Worm (Caenorhabditis elegans) whole organism, young adult: ENCODE results near the gene srh-296.

Experiments
- B0019.2 ChIP-seq: fragments of 200-800 bp; sonication (Bioruptor generic); conservative IDR thresholded peaks from 2 replicates; pipeline ENCODE4 v1.3.6; 2022; ENCODE audit warnings: missing genetic modification reagents, missing genetic modification characterization, missing compliant biosample characterization
- F10E7.11 ChIP-seq: sonication (generic microtip); optimal IDR thresholded peaks from 2 replicates; lab custom pipeline; 2017; ENCODE audit warnings: mild to moderate bottlenecking, missing genetic modification characterization, moderate library complexity, missing compliant biosample characterization
- F22D6.2 ChIP-seq: sonication (generic microtip); optimal IDR thresholded peaks from 2 replicates; lab custom pipeline; 2016; ENCODE audit warnings: mild to moderate bottlenecking, missing genetic modification characterization, missing compliant biosample characterization
- F23B12.7 ChIP-seq: sonication (generic microtip); optimal IDR thresholded peaks from 2 replicates; lab custom pipeline; 2017; ENCODE audit warnings: missing genetic modification characterization, mild to moderate bottlenecking, missing compliant biosample characterization, antibody characterized with exemption, moderate library complexity; ENCODE audit not compliant: insufficient read depth
- F49E8.2 ChIP-seq: sonication (generic microtip); optimal IDR thresholded peaks from 3 replicates; lab custom pipeline; 2017; ENCODE audit warnings: missing genetic modification characterization, mild to moderate bottlenecking, missing compliant biosample characterization, antibody characterized with exemption, moderate library complexity; ENCODE audit not compliant: insufficient read depth
- F52B5.7 ChIP-seq: sonication (generic microtip); optimal IDR thresholded peaks from 2 replicates; lab custom pipeline; 2016; ENCODE audit warnings: mild to moderate bottlenecking, missing genetic modification characterization, missing compliant biosample characterization
- F55B11.4 ChIP-seq: sonication (generic microtip); optimal IDR thresholded peaks from 2 replicates; lab custom pipeline; 2016; ENCODE audit warnings: missing compliant biosample characterization, missing genetic modification characterization, borderline replicate concordance; ENCODE audit not compliant: insufficient read depth
- F57C9.4 ChIP-seq: sonication (generic microtip); optimal IDR thresholded peaks from 2 replicates; lab custom pipeline; 2017; ENCODE audit warnings: mild to moderate bottlenecking, missing genetic modification characterization, missing compliant biosample characterization
- T07F8.4 ChIP-seq: sonication (generic microtip); optimal IDR thresholded peaks from 2 replicates; lab custom pipeline; 2016; ENCODE audit warnings: mild to moderate bottlenecking, missing genetic modification characterization, moderate library complexity, missing compliant biosample characterization
- T26A5.8 ChIP-seq: sonication (generic microtip); optimal IDR thresholded peaks from 2 replicates; lab custom pipeline; 2016; ENCODE audit warnings: missing genetic modification characterization, missing compliant biosample characterization
- Y53G8AR.9 ChIP-seq: fragments of 200-800 bp; sonication (Bioruptor generic); conservative IDR thresholded peaks from 2 replicates; pipeline ENCODE4 v1.3.6; 2022; ENCODE audit warnings: missing genetic modification reagents, missing genetic modification characterization, missing compliant biosample characterization
- akir-1 ChIP-seq: fragments of 200-800 bp; sonication (Bioruptor generic); optimal IDR thresholded peaks from 2 replicates; lab custom pipeline; 2018; ENCODE audit warnings: mild to moderate bottlenecking, missing genetic modification characterization, moderate library complexity, missing compliant biosample characterization
- aptf-3 ChIP-seq: fragments of 200-800 bp; sonication (Bioruptor generic); IDR thresholded peaks from 2 replicates; pipeline ENCODE4 v1.3.6; 2022; ENCODE audit warnings: missing genetic modification characterization, missing compliant biosample characterization
- bed-1 ChIP-seq: fragments of 200-800 bp; sonication (Bioruptor generic); IDR thresholded peaks from 2 replicates; pipeline ENCODE4 v1.3.6; 2022; ENCODE audit warnings: missing genetic modification reagents, missing genetic modification characterization, missing compliant biosample characterization
- ceh-79 ChIP-seq: sonication (generic microtip); optimal IDR thresholded peaks from 2 replicates; lab custom pipeline; 2017; ENCODE audit warnings: mild to moderate bottlenecking, missing genetic modification characterization, missing compliant biosample characterization
- chd-7 ChIP-seq: sonication (generic microtip); optimal IDR thresholded peaks from 2 replicates; lab custom pipeline; 2016; ENCODE audit warnings: mild to moderate bottlenecking, missing genetic modification characterization, moderate library complexity, missing compliant biosample characterization
- dpl-1 ChIP-seq: fragments of 150-350 bp; optimal IDR thresholded peaks from 2 replicates; lab custom pipeline; 2014; ENCODE audit warnings: missing biosample characterization, missing genetic modification reagents, missing genetic modification characterization
- egl-18 ChIP-seq: fragments of 200-800 bp; sonication (Bioruptor generic); IDR thresholded peaks from 2 replicates; pipeline ENCODE4 v1.3.6; 2022; ENCODE audit warnings: missing genetic modification reagents, missing genetic modification characterization, missing compliant biosample characterization
- egl-44 ChIP-seq: fragments of 200-800 bp; sonication (Bioruptor generic); IDR thresholded peaks from 2 replicates; pipeline ENCODE4 v1.3.6; 2022; ENCODE audit warnings: missing genetic modification reagents, missing genetic modification characterization, missing compliant biosample characterization
- ekl-4 ChIP-seq: fragments of 200-800 bp; sonication (Bioruptor generic); IDR thresholded peaks from 2 replicates; pipeline ENCODE4 v1.3.6; 2022; ENCODE audit warnings: missing genetic modification reagents, missing genetic modification characterization, missing compliant biosample characterization
- gei-17 ChIP-seq: fragments of 200-800 bp; sonication (Bioruptor generic); optimal IDR thresholded peaks from 2 replicates; lab custom pipeline; 2018; ENCODE audit warnings: mild to moderate bottlenecking, missing genetic modification characterization, missing compliant biosample characterization
- him-1 ChIP-seq: sonication (generic microtip); optimal IDR thresholded peaks from 2 replicates; lab custom pipeline; 2016; ENCODE audit warnings: missing genotype, missing genetic modification reagents, missing genetic modification characterization, missing compliant biosample characterization
- lag-1 ChIP-seq: fragments of 200-800 bp; sonication (Bioruptor generic); IDR thresholded peaks from 2 replicates; pipeline ENCODE4 v1.3.6; 2022; ENCODE audit warnings: missing genetic modification reagents, missing genetic modification characterization, missing compliant biosample characterization
- let-607 ChIP-seq, 2 experiments: fragments of 200-800 bp in 1 of 2; sonication (Bioruptor generic) in 1 of 2; sonication (generic microtip) in 1 of 2; optimal IDR thresholded peaks; 2 replicates each; lab custom pipeline; 2016 to 2018; ENCODE audit warnings: mild to moderate bottlenecking in 2 of 2, missing compliant biosample characterization in 2 of 2, missing genetic modification characterization in 2 of 2, moderate library complexity in 2 of 2, missing genotype in 1 of 2
- lin-26 ChIP-seq: fragments of 200-800 bp; sonication (Bioruptor generic); IDR thresholded peaks from 2 replicates; pipeline ENCODE4 v1.3.6; 2022; ENCODE audit warnings: missing genetic modification reagents, missing genetic modification characterization, missing compliant biosample characterization
- lin-40 ChIP-seq: sonication (generic microtip); optimal IDR thresholded peaks from 2 replicates; lab custom pipeline; 2016; ENCODE audit warnings: missing genetic modification characterization, mild to moderate bottlenecking, missing compliant biosample characterization, missing genotype, missing genetic modification reagents
- lsl-1 ChIP-seq: fragments of 200-800 bp; sonication (Bioruptor generic); optimal IDR thresholded peaks from 2 replicates; lab custom pipeline; 2018; ENCODE audit warnings: mild to moderate bottlenecking, missing genetic modification characterization, moderate library complexity, missing compliant biosample characterization
- madf-10 ChIP-seq: sonication (generic microtip); optimal IDR thresholded peaks from 2 replicates; lab custom pipeline; 2016; ENCODE audit warnings: mild to moderate bottlenecking, missing genetic modification characterization, missing compliant biosample characterization
- madf-8 ChIP-seq: fragments of 200-800 bp; sonication (Bioruptor generic); conservative IDR thresholded peaks from 2 replicates; pipeline ENCODE4 v1.3.6; 2022; ENCODE audit warnings: missing genetic modification reagents, missing genetic modification characterization, missing compliant biosample characterization
- nfya-1 ChIP-seq: sonication (generic microtip); optimal IDR thresholded peaks from 2 replicates; lab custom pipeline; 2017; ENCODE audit warnings: antibody characterized with exemption, missing compliant biosample characterization, missing genetic modification characterization, borderline replicate concordance; ENCODE audit not compliant: insufficient read depth
- nfya-2 ChIP-seq: fragments of 200-800 bp; sonication (Bioruptor generic); IDR thresholded peaks from 2 replicates; pipeline ENCODE4 v1.3.6; 2022; ENCODE audit warnings: missing genetic modification reagents, missing genetic modification characterization, missing compliant biosample characterization
- nhr-179 ChIP-seq: sonication (generic microtip); optimal IDR thresholded peaks from 2 replicates; lab custom pipeline; 2016; ENCODE audit warnings: mild to moderate bottlenecking, missing genetic modification characterization, missing compliant biosample characterization
- nhr-80 ChIP-seq: sonication (generic microtip); optimal IDR thresholded peaks from 2 replicates; lab custom pipeline; 2016; ENCODE audit warnings: missing genetic modification characterization, missing compliant biosample characterization
- rcor-1 ChIP-seq: fragments of 200-800 bp; sonication (Bioruptor generic); IDR thresholded peaks from 2 replicates; pipeline ENCODE4 v1.3.6; 2022; ENCODE audit warnings: missing genetic modification reagents, missing genetic modification characterization, missing compliant biosample characterization
- rec-8 ChIP-seq, 2 experiments: sonication (generic microtip); optimal IDR thresholded peaks; 2 replicates each; lab custom pipeline; 2016; ENCODE audit warnings: mild to moderate bottlenecking in 2 of 2, missing genetic modification characterization in 2 of 2, missing genetic modification reagents in 2 of 2, missing genotype in 2 of 2, missing biosample characterization in 1 of 2, missing compliant biosample characterization in 1 of 2, moderate library complexity in 1 of 2
- snpc-1.3 ChIP-seq: sonication (generic microtip); optimal IDR thresholded peaks from 2 replicates; lab custom pipeline; 2017; ENCODE audit warnings: missing genetic modification characterization, mild to moderate bottlenecking, missing compliant biosample characterization, antibody characterized with exemption, moderate library complexity, missing genotype, missing genetic modification reagents; ENCODE audit not compliant: insufficient read depth
- snpc-4 ChIP-seq, 5 experiments: fragments of 150-350 bp in 1 of 5; sonication (generic microtip) in 4 of 5; optimal IDR thresholded peaks; 2 replicates each; lab custom pipeline; 2014 to 2018; ENCODE audit warnings: missing genetic modification characterization in 5 of 5, missing biosample characterization in 3 of 5, antibody characterized with exemption in 2 of 5, mild to moderate bottlenecking in 2 of 5, missing compliant biosample characterization in 2 of 5, missing genotype in 2 of 5, moderate library complexity in 2 of 5, missing genetic modification reagents in 1 of 5
- somi-1 ChIP-seq: fragments of 200-800 bp; sonication (Bioruptor generic); optimal IDR thresholded peaks from 2 replicates; lab custom pipeline; 2018; ENCODE audit warnings: mild to moderate bottlenecking, missing genetic modification characterization, missing compliant biosample characterization
- sptf-2 ChIP-seq: fragments of 200-800 bp; sonication (Bioruptor generic); optimal IDR thresholded peaks from 2 replicates; lab custom pipeline; 2018; ENCODE audit warnings: mild to moderate bottlenecking, missing genetic modification characterization, missing compliant biosample characterization
- tbp1 ChIP-seq: fragments of 200-800 bp; sonication (Bioruptor generic); optimal IDR thresholded peaks from 2 replicates; lab custom pipeline; 2018; ENCODE audit warnings: mild to moderate bottlenecking, missing genetic modification characterization, missing compliant biosample characterization
- unc-130 ChIP-seq: sonication (generic microtip); optimal IDR thresholded peaks from 2 replicates; lab custom pipeline; 2016; ENCODE audit warnings: missing genetic modification reagents, missing genetic modification characterization, missing compliant biosample characterization
- xnd-1 ChIP-seq: sonication (generic microtip); optimal IDR thresholded peaks from 2 replicates; lab custom pipeline; 2016; ENCODE audit warnings: missing genotype, missing genetic modification reagents, missing genetic modification characterization, missing compliant biosample characterization
- zfh-2 ChIP-seq: fragments of 200-800 bp; sonication (Bioruptor generic); conservative IDR thresholded peaks from 2 replicates; pipeline ENCODE4 v1.3.6; 2022; ENCODE audit warnings: missing genetic modification reagents, missing genetic modification characterization, missing compliant biosample characterization
- ztf-18 ChIP-seq: sonication (generic microtip); optimal IDR thresholded peaks from 2 replicates; lab custom pipeline; 2016; ENCODE audit warnings: missing genotype, mild to moderate bottlenecking, missing genetic modification characterization, missing compliant biosample characterization
- ztf-26 ChIP-seq: sonication (generic microtip); optimal IDR thresholded peaks from 2 replicates; lab custom pipeline; 2017; ENCODE audit warnings: missing genetic modification characterization, missing compliant biosample characterization
- ztf-28 ChIP-seq: fragments of 200-800 bp; sonication (Bioruptor generic); IDR thresholded peaks from 2 replicates; pipeline ENCODE4 v1.3.6; 2022; ENCODE audit warnings: missing genetic modification reagents, missing genetic modification characterization, missing compliant biosample characterization
- ztf-3 ChIP-seq: fragments of 200-800 bp; sonication (Bioruptor generic); optimal IDR thresholded peaks from 2 replicates; lab custom pipeline; 2018; ENCODE audit warnings: mild to moderate bottlenecking, missing genetic modification characterization, missing compliant biosample characterization

Gene srh-296

ce11 chrV:17857901-17858300 is 47.7 kb downstream of the srh-296 start:
- TF ChIP-seq nfya-1 (tag; lab: Kevin White, UChicago) (no peak), somi-1 (GFP tag; lab: Kevin White, UChicago) (peak; percentile 63), F23B12.7 (tag; lab: Kevin White, UChicago) (no peak), lag-1 (GFP tag; lab: Robert Waterston, UW) (no peak), aptf-3 (no peak), lsl-1 (no peak), T07F8.4 (tag; lab: Kevin White, UChicago) (no peak), F49E8.2 (tag; lab: Kevin White, UChicago) (no peak), lin-40 (peak; percentile 86), Y53G8AR.9 (GFP tag; lab: Robert Waterston, UW) (peak; percentile 60; the same call in 1 of the 2 replicates), ztf-18 (tag; lab: Kevin White, UChicago) (peak; percentile 55), unc-130 (GFP tag; lab: Kevin White, UChicago) (no peak), snpc-1.3 (no peak), tbp1 (GFP tag; lab: Kevin White, UChicago) (peak; percentile 56), B0019.2 (no peak), nhr-179 (tag; lab: Kevin White, UChicago) (no peak), let-607 (tag; optimal IDR thresholded peaks at IDR 0.05; lab: Kevin White, UChicago) (peak; percentile 96 to 97), madf-8 (no peak), dpl-1 (GFP tag; lab: Kevin White, UChicago) (no peak), F55B11.4 (no peak), egl-44 (GFP tag; lab: Robert Waterston, UW) (0 out of 2 replicates have a peak, but pooled peaks have one; percentile 49), lin-26 (GFP tag; lab: Robert Waterston, UW) (peak; percentile 49; the same call in 1 of the 2 replicates), madf-10 (peak; percentile 70), xnd-1 (tag; lab: Kevin White, UChicago) (no peak), T26A5.8 (tag; lab: Kevin White, UChicago) (no peak), ztf-3 (GFP tag; lab: Kevin White, UChicago) (no peak), rec-8 (tag; optimal IDR thresholded peaks at IDR 0.05; lab: Kevin White, UChicago) (no peak), nfya-2 (GFP tag; lab: Robert Waterston, UW) (no peak), ztf-26 (tag; lab: Kevin White, UChicago) (peak; percentile 60), ekl-4 (peak; percentile 81), zfh-2 (GFP tag; lab: Robert Waterston, UW) (peak; percentile 93), gei-17 (GFP tag; lab: Kevin White, UChicago) (no peak), rcor-1 (GFP tag; lab: Robert Waterston, UW) (no peak), F22D6.2 (tag; lab: Kevin White, UChicago) (no peak), ztf-28 (GFP tag; lab: Robert Waterston, UW) (no peak), snpc-4 (GFP tag; optimal IDR thresholded peaks at IDR 0.05; lab: Kevin White, UChicago) (peak; percentile 23), snpc-4 (tag; optimal IDR thresholded peaks at IDR 0.05; lab: Kevin White, UChicago) (peak in 2 of 4 experiments; percentile 77 to 82), sptf-2 (no peak), him-1 (tag; lab: Kevin White, UChicago) (no peak), akir-1 (GFP tag; lab: Kevin White, UChicago) (no peak), chd-7 (no peak), ceh-79 (tag; lab: Kevin White, UChicago) (no peak), F57C9.4 (tag; lab: Kevin White, UChicago) (no peak), nhr-80 (tag; lab: Kevin White, UChicago) (peak; percentile 77), F10E7.11 (tag; lab: Kevin White, UChicago) (no peak), egl-18 (GFP tag; lab: Robert Waterston, UW) (no peak), F52B5.7 (tag; lab: Kevin White, UChicago) (peak; percentile 14), bed-1 (GFP tag; lab: Robert Waterston, UW) (no peak)
